Fruit fly (Drosophila melanogaster) Kc167 (cell line): ENCODE measurements around the gene CG34242.

Source experiments
- Myc ChIP-seq: fragments of >200 bp; optimal IDR thresholded peaks from 2 replicates; lab custom pipeline; 2017; ENCODE audit warnings: missing external identifiers
- psq ChIP-seq: fragments of >200 bp; optimal IDR thresholded peaks from 2 replicates; lab custom pipeline; 2017; ENCODE audit warnings: missing external identifiers
- ttk ChIP-seq: sonication (Bioruptor generic); optimal IDR thresholded peaks from 2 replicates; lab custom pipeline; 2017; ENCODE audit warnings: missing external identifiers

DNA sequence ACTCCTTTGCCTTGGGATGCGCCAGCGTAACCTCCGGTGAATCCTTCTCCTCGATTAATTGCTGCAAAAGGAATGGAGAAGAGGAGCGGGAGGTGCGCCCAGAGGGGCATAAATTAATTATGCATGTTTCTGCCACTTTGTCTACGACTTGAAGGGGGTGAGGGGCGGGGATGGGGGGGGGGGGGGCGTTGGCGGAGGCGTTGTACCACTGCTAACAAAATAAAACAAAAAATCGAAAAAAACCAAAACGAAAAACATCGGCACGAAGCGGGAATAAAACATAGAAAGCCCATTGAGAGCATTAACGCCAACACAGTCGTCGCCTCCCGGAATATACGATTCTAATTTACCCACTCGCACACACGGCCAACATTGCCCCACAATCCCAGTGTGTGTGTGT, 31.2 kb downstream of the CG34242 start:
- TF ChIP-seq ttk (lab: Kevin White, UChicago) (no peak), Myc (lab: Kevin White, UChicago) (no peak), psq (lab: Kevin White, UChicago) (no peak)
